Fruit fly (Drosophila melanogaster) Kc167 (cell line): ENCODE results near the gene Ddr.

Experiments
- Myc ChIP-seq: fragments of >200 bp; optimal IDR thresholded peaks from 2 replicates; lab custom pipeline; 2017; ENCODE audit warnings: missing external identifiers
- Sin3A ChIP-seq: fragments of >200 bp; optimal IDR thresholded peaks from 2 replicates; lab custom pipeline; 2018; ENCODE audit warnings: missing external identifiers

DNA sequence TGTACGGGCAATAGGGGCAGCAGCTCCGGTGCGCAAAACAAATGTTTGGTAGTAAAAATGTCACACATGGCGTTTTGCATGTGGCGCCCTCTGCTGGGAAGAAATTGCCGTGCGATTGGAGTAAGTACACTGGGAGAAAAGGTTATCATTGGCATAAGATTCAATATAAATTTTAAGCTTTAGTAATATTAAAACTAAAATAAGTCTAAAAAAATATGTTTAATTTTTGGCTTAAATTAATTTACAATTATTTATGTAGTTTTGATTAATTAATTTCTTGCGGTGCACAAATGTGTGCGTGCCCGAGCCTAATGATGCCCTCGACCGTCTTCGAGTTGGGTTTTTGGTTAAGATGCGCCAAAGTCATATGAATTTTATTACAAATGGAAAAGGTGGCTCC lies 27.4 kb downstream of the Ddr start:
- TF ChIP-seq Myc (lab: Kevin White, UChicago) = no peak
- TF ChIP-seq Sin3A (lab: Kevin White, UChicago) = no peak
